Worm (Caenorhabditis elegans) whole organism, early embryonic: ENCODE data around the gene W09D6.1.

Experiments used
- B0310.2 ChIP-seq: sonication (generic microtip); optimal IDR thresholded peaks from 2 replicates; lab custom pipeline; 2016; ENCODE audit warnings: mild to moderate bottlenecking, missing genetic modification characterization, missing compliant biosample characterization
- F13C5.2 ChIP-seq: sonication (generic microtip); optimal IDR thresholded peaks from 2 replicates; lab custom pipeline; 2017; ENCODE audit warnings: mild to moderate bottlenecking, missing genetic modification characterization, inconsistent platforms, missing compliant biosample characterization
- aly-1 ChIP-seq: sonication (generic microtip); optimal IDR thresholded peaks from 2 replicates; lab custom pipeline; 2016; ENCODE audit warnings: missing genetic modification characterization, missing compliant biosample characterization
- ama-1 ChIP-seq: fragments of 150-350 bp; optimal IDR thresholded peaks from 2 replicates; lab custom pipeline; 2014
- ceh-13 ChIP-seq: fragments of 200-800 bp; sonication (Bioruptor generic); optimal IDR thresholded peaks from 2 replicates; lab custom pipeline; 2018; ENCODE audit warnings: mild to moderate bottlenecking, missing genetic modification characterization, missing compliant biosample characterization
- ceh-36 ChIP-seq: sonication (generic microtip); optimal IDR thresholded peaks from 2 replicates; lab custom pipeline; 2016; ENCODE audit warnings: missing genetic modification characterization, inconsistent platforms, missing compliant biosample characterization
- ets-7 ChIP-seq: sonication (generic microtip); optimal IDR thresholded peaks from 2 replicates; lab custom pipeline; 2016; ENCODE audit warnings: missing genotype, missing genetic modification characterization, missing compliant biosample characterization
- flt-1 ChIP-seq: fragments of 200-800 bp; sonication (Bioruptor generic); IDR thresholded peaks from 2 replicates; pipeline ENCODE4 v1.3.6; 2022; ENCODE audit warnings: missing genetic modification characterization, missing compliant biosample characterization
- hmbx-1 ChIP-seq: sonication (generic microtip); optimal IDR thresholded peaks from 2 replicates; lab custom pipeline; 2016; ENCODE audit warnings: mild to moderate bottlenecking, missing genetic modification characterization, missing compliant biosample characterization
- hmg-4 ChIP-seq: fragments of 200-800 bp; sonication (Bioruptor generic); optimal IDR thresholded peaks from 2 replicates; lab custom pipeline; 2018; ENCODE audit warnings: mild to moderate bottlenecking, missing genetic modification characterization, missing compliant biosample characterization
- hnd-1 ChIP-seq: sonication (generic microtip); optimal IDR thresholded peaks from 2 replicates; lab custom pipeline; 2016; ENCODE audit warnings: missing genetic modification characterization, missing compliant biosample characterization
- pes-1 ChIP-seq: fragments of 200-800 bp; sonication (Bioruptor generic); IDR thresholded peaks from 2 replicates; pipeline ENCODE4 v1.3.6; 2022; ENCODE audit warnings: missing genetic modification reagents, missing genetic modification characterization, missing compliant biosample characterization
- scrt-1 ChIP-seq: fragments of 200-800 bp; sonication (Bioruptor generic); IDR thresholded peaks from 2 replicates; pipeline ENCODE4 v1.3.6; 2022; ENCODE audit warnings: missing genetic modification characterization, missing compliant biosample characterization
- sea-1 ChIP-seq: fragments of 200-800 bp; sonication (Bioruptor generic); conservative IDR thresholded peaks from 2 replicates; pipeline ENCODE4 v1.3.6; 2022; ENCODE audit warnings: missing genetic modification characterization, missing compliant biosample characterization
- tbx-11 ChIP-seq: fragments of 200-800 bp; sonication (Bioruptor generic); IDR thresholded peaks from 2 replicates; pipeline ENCODE4 v1.3.6; 2022; ENCODE audit warnings: missing genetic modification characterization, missing compliant biosample characterization
- tbx-37 ChIP-seq: fragments of 200-800 bp; sonication (Bioruptor generic); conservative IDR thresholded peaks from 2 replicates; pipeline ENCODE4 v1.3.6; 2022; ENCODE audit warnings: missing genetic modification reagents, missing genetic modification characterization, missing compliant biosample characterization
- tra-4 ChIP-seq: sonication (generic microtip); optimal IDR thresholded peaks from 2 replicates; lab custom pipeline; 2017; ENCODE audit warnings: missing genetic modification characterization, missing compliant biosample characterization

The W09D6.1 gene

DNA sequence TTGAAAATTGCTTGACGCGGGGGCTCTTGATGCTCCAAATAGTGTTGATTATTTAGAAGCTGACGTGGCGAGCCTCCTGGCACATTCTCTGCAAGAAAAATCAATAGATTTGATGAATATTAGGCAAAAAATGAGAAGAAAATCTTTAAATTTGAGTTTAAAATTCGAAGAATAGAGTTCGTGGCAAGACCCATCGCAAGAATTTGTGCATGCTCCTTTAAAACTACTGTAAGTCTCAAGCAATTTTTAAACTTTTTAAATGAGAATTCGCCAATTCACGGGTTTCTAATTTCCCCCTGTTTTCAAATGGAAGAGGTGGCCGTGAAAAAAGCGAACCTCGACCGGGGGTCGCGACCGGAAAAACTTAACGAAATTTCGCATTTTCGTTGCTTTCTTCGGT lies 45.2 kb downstream of the W09D6.1 start:
- TF ChIP-seq F13C5.2 (no peak), hmg-4 (GFP tag; lab: Kevin White, UChicago) (no peak), ets-7 (tag; lab: Kevin White, UChicago) (no peak), ama-1 (no peak), flt-1 (GFP tag; lab: Robert Waterston, UW) (no peak), sea-1 (GFP tag; lab: Robert Waterston, UW) (no peak), hnd-1 (tag; lab: Kevin White, UChicago) (no peak), tra-4 (tag; lab: Kevin White, UChicago) (no peak), pes-1 (GFP tag; lab: Robert Waterston, UW) (no peak), B0310.2 (tag; lab: Kevin White, UChicago) (no peak), ceh-36 (tag; lab: Kevin White, UChicago) (no peak), aly-1 (tag; lab: Kevin White, UChicago) (no peak), scrt-1 (GFP tag; lab: Robert Waterston, UW) (no peak), hmbx-1 (tag; lab: Kevin White, UChicago) (no peak)

DNA sequence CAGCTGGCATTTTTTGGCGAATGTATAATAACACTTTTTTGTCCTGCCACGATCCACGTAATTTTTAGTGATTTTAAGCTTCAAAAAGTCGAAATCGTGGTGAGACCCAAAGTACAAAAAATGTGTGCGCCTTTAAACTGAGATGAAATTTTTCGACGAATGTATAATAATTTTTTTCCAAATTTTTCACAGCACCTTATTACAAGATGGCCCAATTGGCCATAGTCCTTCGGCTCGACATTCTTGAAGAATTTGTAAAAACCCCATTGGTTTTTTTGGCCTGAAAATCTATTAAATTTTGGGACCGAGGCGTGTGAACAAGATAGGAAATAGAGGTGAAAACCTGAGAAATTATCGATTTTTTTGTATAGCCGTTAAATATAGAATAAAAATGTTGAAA lies 47.3 kb downstream of the W09D6.1 start:
- TF ChIP-seq flt-1 (GFP tag; lab: Robert Waterston, UW) (no peak), hmg-4 (GFP tag; lab: Kevin White, UChicago) (no peak), sea-1 (GFP tag; lab: Robert Waterston, UW) (no peak), ceh-36 (tag; lab: Kevin White, UChicago) (no peak), ceh-13 (GFP tag; lab: Kevin White, UChicago) (no peak), scrt-1 (GFP tag; lab: Robert Waterston, UW) (no peak), tra-4 (tag; lab: Kevin White, UChicago) (no peak), pes-1 (GFP tag; lab: Robert Waterston, UW) (no peak), tbx-11 (GFP tag; lab: Robert Waterston, UW) (no peak)

DNA sequence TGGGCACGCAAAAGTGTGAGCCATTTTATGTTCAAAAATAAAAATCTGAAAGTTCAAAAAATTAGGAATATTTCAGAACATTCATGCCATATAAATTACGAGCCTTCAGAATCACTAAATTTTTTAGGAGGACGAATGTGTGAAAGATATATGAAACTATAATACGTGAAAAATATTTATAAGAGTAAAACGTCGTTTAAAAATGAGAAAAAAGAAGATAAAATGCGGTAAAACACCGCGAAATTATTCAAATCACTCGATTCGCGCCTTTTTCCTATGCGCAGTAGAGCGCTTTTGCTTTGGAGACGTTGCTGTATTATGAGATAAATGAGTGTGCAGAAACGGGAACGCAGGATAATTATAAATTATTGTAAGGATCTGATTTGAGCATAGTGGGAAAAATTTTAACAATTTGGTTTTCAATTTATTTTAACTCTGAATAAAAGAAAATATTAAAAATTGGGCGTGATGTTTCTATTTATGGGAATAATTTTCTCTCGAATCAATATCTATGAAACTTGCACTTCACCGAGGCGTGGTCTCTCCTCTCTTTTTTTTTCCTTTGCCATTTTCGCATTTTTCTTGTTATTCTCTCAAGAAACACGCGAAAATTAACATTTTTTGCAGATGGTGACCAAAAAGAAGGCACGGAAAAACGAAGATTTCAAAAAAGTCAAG lies 50.7 kb downstream of the W09D6.1 start, which contains the start of the genes sup-35 and Y48A6C.4:
sup-35 (minus strand) TSS at position 51 of the 678 bp plus-strand sequence.
Y48A6C.4 (plus strand) TSS at position 628 of the 678 bp plus-strand sequence.
- TF ChIP-seq pes-1 (GFP tag; lab: Robert Waterston, UW) (peak; percentile 60), B0310.2 (tag; lab: Kevin White, UChicago) (peak; percentile 62), tbx-11 (GFP tag; lab: Robert Waterston, UW) (no peak), sea-1 (GFP tag; lab: Robert Waterston, UW) (no peak), ceh-36 (tag; lab: Kevin White, UChicago) (no peak), hnd-1 (tag; lab: Kevin White, UChicago) (peak; percentile 24), hmbx-1 (tag; lab: Kevin White, UChicago) (no peak), ets-7 (tag; lab: Kevin White, UChicago) (peak; percentile 63), scrt-1 (GFP tag; lab: Robert Waterston, UW) (no peak), hmg-4 (GFP tag; lab: Kevin White, UChicago) (no peak), aly-1 (tag; lab: Kevin White, UChicago) (no peak), ama-1 (no peak), ceh-13 (GFP tag; lab: Kevin White, UChicago) (peak; percentile 40), tbx-37 (GFP tag; lab: Robert Waterston, UW) (0 out of 2 replicates have a peak, but pooled peaks have one; percentile 4), F13C5.2 (peak; percentile 77), tra-4 (tag; lab: Kevin White, UChicago) (no peak)
